Worm (Caenorhabditis elegans): Measurements from ENCODE around the gene B0228.7.

Gene B0228.7

DNA sequence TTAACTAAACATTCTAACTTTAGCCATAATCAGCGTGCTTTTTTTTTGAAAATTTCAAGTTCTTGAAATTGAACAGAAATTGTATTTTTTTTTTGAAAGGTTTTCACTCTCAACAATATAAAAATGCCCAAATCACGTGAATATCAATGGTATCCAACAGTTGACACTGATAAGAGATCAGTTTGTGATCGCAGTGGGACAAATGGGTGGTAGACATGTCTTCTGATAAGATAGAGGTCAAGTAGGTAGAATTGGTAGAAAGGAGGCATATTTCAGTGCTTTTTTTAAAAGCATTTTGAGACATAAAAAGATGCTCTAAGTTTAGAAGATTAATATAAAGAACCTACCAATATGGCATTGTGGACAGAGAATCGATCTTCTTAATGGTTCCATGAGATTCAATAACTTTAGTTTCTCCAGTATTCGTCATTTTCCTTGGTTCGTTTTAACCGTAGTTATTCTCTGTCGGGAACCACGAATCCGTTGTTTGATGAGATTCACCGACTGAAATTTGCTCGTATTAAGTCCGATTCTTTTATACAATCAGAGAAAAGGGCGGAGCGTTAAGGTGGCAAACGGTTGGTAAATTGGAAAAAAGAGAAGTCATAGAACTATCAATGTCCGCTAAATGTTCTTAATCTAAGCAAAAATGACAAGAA is 18.6 kb upstream of the B0228.7 start, which contains the start of gene mthf-1:
Gene mthf-1, minus strand, starts transcription at position 504 of the 659 bp plus-strand sequence.
- peak; percentile 24 for TF ChIP-seq F13H6.1 (tag; optimal IDR thresholded peaks at IDR 0.05)
- TF ChIP-seq sma-9 (GFP tag; optimal IDR thresholded peaks at IDR 0.05) = peak; percentile 71
- no peak for TF ChIP-seq sma-9 (tag; optimal IDR thresholded peaks at IDR 0.05)
- TF ChIP-seq crh-2 (tag; optimal IDR thresholded peaks at IDR 0.05) = peak; percentile 47
- peak in 1 of 2 experiments; percentile 5 for TF ChIP-seq lsy-2 (tag; optimal IDR thresholded peaks at IDR 0.05)
- TF ChIP-seq nhr-21 (tag; optimal IDR thresholded peaks at IDR 0.05) = peak; percentile 45
- TF ChIP-seq nhr-10 (tag; optimal IDR thresholded peaks at IDR 0.05) = no peak
- TF ChIP-seq blmp-1 (tag; optimal IDR thresholded peaks at IDR 0.05; ENCODE audit: insufficient read depth) = no peak
- no peak for TF ChIP-seq mbf-1 (tag; optimal IDR thresholded peaks at IDR 0.05)
- no peak for TF ChIP-seq ZK546.5 (tag; optimal IDR thresholded peaks at IDR 0.05)
- peak; percentile 26 for TF ChIP-seq nhr-25 (tag; optimal IDR thresholded peaks at IDR 0.05)
- peak; percentile 65 for TF ChIP-seq fos-1 (tag; optimal IDR thresholded peaks at IDR 0.05)
- no peak for TF ChIP-seq sem-4 (tag; optimal IDR thresholded peaks at IDR 0.05)
- TF ChIP-seq sma-3 (GFP tag; optimal IDR thresholded peaks at IDR 0.05) = peak; percentile 37

ce11 chrII:7776715-7777114 is 17.9 kb upstream of the B0228.7 start:
- TF ChIP-seq ztf-4 (tag; optimal IDR thresholded peaks at IDR 0.05) (no peak), egl-27 (tag; optimal IDR thresholded peaks at IDR 0.05) (peak; percentile 29), crh-2 (tag; optimal IDR thresholded peaks at IDR 0.05) (peak; percentile 50), gmeb-1 (tag; optimal IDR thresholded peaks at IDR 0.05) (peak; percentile 12), sma-9 (GFP tag; optimal IDR thresholded peaks at IDR 0.05) (peak; percentile 85), sma-9 (tag; optimal IDR thresholded peaks at IDR 0.05) (no peak), fos-1 (tag; optimal IDR thresholded peaks at IDR 0.05) (peak; percentile 82), unc-55 (GFP tag; optimal IDR thresholded peaks at IDR 0.05) (no peak), ceh-16 (tag; optimal IDR thresholded peaks at IDR 0.05) (no peak), ama-1 (optimal IDR thresholded peaks at IDR 0.05) (no peak), nhr-21 (tag; optimal IDR thresholded peaks at IDR 0.05) (peak; percentile 2), unc-62 (GFP tag; optimal IDR thresholded peaks at IDR 0.05) (no peak), sma-3 (GFP tag; optimal IDR thresholded peaks at IDR 0.05) (peak; percentile 2)

DNA sequence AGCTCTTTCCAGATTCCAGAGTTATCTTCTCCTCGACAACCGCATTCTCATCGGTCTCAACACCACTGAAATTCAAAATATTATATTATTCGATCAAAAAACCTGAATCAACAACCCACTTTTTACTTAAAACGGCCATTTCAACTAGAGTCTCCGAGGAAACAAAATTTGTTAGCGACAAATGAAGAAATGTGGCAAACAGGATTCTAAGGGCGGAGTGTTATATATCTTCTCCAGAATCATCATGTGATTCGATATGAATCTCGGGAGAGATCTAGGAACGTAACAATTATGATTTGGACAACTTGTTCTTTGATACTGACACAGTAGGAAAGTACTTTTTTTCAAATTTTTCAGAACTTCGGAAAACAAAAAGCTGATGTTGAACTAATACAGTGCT is 17.4 kb upstream of the B0228.7 start:
- TF ChIP-seq nhr-25 (tag; optimal IDR thresholded peaks at IDR 0.05) (peak; percentile 21), mab-5 (tag; optimal IDR thresholded peaks at IDR 0.05) (no peak), crh-2 (tag; optimal IDR thresholded peaks at IDR 0.05) (no peak)

DNA sequence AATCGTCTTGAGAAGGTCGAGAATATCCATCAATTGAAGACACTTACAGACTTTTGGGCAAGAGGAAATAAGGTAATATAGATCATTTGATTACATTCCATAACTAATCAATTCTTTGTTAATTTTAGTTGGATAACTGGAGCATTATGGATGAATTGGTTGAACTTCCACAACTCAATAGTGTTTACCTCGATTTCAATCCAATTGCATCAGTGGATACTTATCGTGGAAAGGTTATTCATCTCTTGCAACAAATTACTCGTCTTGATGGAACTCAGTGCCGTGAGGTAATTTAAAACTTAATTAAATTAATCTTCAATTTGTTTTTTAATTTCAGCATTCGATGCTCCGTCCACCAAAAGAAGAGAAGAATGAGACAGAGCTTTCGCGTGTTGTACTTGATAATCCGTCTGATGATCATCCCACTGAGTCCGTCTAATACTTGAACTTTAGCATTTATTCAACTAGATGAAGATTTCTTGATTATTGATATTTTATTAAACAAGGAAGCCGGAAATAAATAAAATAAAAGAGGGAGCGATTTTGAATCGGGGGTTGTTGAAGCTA is 14.7 kb upstream of the B0228.7 start:
- TF ChIP-seq nhr-25 (tag; optimal IDR thresholded peaks at IDR 0.05) (peak; percentile 33), dmd-4 (tag; optimal IDR thresholded peaks at IDR 0.05) (no peak), sma-3 (GFP tag; optimal IDR thresholded peaks at IDR 0.05) (peak; percentile 20), nhr-237 (tag; optimal IDR thresholded peaks at IDR 0.05) (no peak), aly-2 (tag; optimal IDR thresholded peaks at IDR 0.05) (no peak), F13H6.1 (tag; optimal IDR thresholded peaks at IDR 0.05) (no peak), mdl-1 (tag; optimal IDR thresholded peaks at IDR 0.05) (no peak), nhr-21 (tag; optimal IDR thresholded peaks at IDR 0.05) (no peak), unc-39 (tag; optimal IDR thresholded peaks at IDR 0.05) (no peak)

- TF ChIP-seq alr-1 (tag; optimal IDR thresholded peaks at IDR 0.05) (no peak), mbf-1 (tag; optimal IDR thresholded peaks at IDR 0.05) (no peak), sem-4 (tag; optimal IDR thresholded peaks at IDR 0.05) (no peak), nhr-237 (tag; optimal IDR thresholded peaks at IDR 0.05) (no peak), blmp-1 (tag; optimal IDR thresholded peaks at IDR 0.05; ENCODE audit: insufficient read depth) (no peak), sma-3 (GFP tag; optimal IDR thresholded peaks at IDR 0.05) (no peak), nhr-10 (tag; optimal IDR thresholded peaks at IDR 0.05) (no peak), dmd-4 (tag; optimal IDR thresholded peaks at IDR 0.05) (no peak), nhr-77 (tag; optimal IDR thresholded peaks at IDR 0.05) (no peak), nhr-23 (tag; optimal IDR thresholded peaks at IDR 0.05) (no peak), mdl-1 (tag; optimal IDR thresholded peaks at IDR 0.05) (no peak), sma-9 (GFP tag; optimal IDR thresholded peaks at IDR 0.05) (no peak), sma-9 (tag; optimal IDR thresholded peaks at IDR 0.05) (no peak), zag-1 (tag; optimal IDR thresholded peaks at IDR 0.05) (no peak), skn-1 (tag; optimal IDR thresholded peaks at IDR 0.05) (no peak), ceh-82 (tag; optimal IDR thresholded peaks at IDR 0.05) (no peak), nhr-129 (tag; optimal IDR thresholded peaks at IDR 0.05) (no peak)
These were observed 13.6 kb upstream of the B0228.7 start, which contains the start of gene C06A8.6 for ce11 chrII:7772411-7772810. Gene C06A8.6, plus strand, starts transcription at chrII:7772499.

All from whole organism, L2 larva.